Fruit fly (Drosophila melanogaster): Measurements from ENCODE around the gene JhI-21.

Gene JhI-21

DNA sequence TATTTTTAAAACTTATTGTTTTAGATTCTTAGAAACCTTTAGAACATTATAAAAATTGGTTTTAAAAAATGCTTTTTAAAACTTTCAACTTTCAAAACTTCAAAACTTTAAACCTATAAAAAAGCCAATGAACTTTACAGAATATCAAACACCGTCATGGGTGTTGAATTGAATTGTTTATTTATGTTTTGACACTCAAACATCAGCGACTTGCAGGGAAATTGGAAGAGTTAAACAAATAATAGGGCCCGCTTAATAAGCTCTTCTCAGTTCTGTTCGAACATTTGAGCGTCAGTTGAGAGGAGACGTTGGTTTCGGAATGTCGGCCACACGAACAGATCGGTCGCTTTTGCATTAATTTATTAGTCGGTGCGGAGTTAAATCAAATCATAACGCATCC, 6.7 kb downstream of the JhI-21 start, which contains the start of gene PLCXD (continued):
- TF ChIP-seq chn (GFP tag; optimal IDR thresholded peaks at IDR 0.05) (no peak), fd64A (GFP tag; optimal IDR thresholded peaks at IDR 0.05) (peak; percentile 34), CG15601 (tag; optimal IDR thresholded peaks at IDR 0.05) (peak; percentile 38), grn (GFP tag; optimal IDR thresholded peaks at IDR 0.05) (no peak), CG15514 (GFP tag; optimal IDR thresholded peaks at IDR 0.05) (no peak), Fer3 (tag; optimal IDR thresholded peaks at IDR 0.05) (peak; percentile 8), trem (tag; optimal IDR thresholded peaks at IDR 0.05) (no peak), ap (GFP tag; IDR thresholded peaks at IDR 0.05) (no peak), shn (GFP tag; optimal IDR thresholded peaks at IDR 0.05) (no peak), HmgZ (tag; optimal IDR thresholded peaks at IDR 0.05) (no peak), CG3838 (GFP tag; optimal IDR thresholded peaks at IDR 0.05) (no peak), wek (GFP tag; optimal IDR thresholded peaks at IDR 0.05) (peak; percentile 9), PHDP (tag; optimal IDR thresholded peaks at IDR 0.05) (no peak), YL-1 (GFP tag; optimal IDR thresholded peaks at IDR 0.05) (no peak), CG31365 (tag; optimal IDR thresholded peaks at IDR 0.05) (no peak), CG34224 (GFP tag; IDR thresholded peaks at IDR 0.05; ENCODE audit: partially characterized antibody) (no peak), CG17912 (GFP tag; optimal IDR thresholded peaks at IDR 0.05) (no peak), gem (tag; optimal IDR thresholded peaks at IDR 0.05) (peak; percentile 31), gsb (GFP tag; IDR thresholded peaks at IDR 0.05) (no peak), pan (optimal IDR thresholded peaks at IDR 0.05) (no peak), pan (GFP tag; optimal IDR thresholded peaks at IDR 0.05 in 1 of 2, IDR thresholded peaks at IDR 0.05 in 1 of 2) (no peak), CG7745 (tag; optimal IDR thresholded peaks at IDR 0.05) (no peak), schlank (tag; optimal IDR thresholded peaks at IDR 0.05) (no peak), dati (GFP tag; IDR thresholded peaks at IDR 0.05) (no peak), croc (GFP tag; conservative IDR thresholded peaks at IDR 0.05) (no peak), ci (GFP tag; IDR thresholded peaks at IDR 0.05) (peak; percentile 51; the same call in 2 of the 3 replicates), MTF-1 (GFP tag; optimal IDR thresholded peaks at IDR 0.05; ENCODE audit: borderline replicate concordance) (peak; percentile 5), CG18262 (tag; optimal IDR thresholded peaks at IDR 0.05) (no peak), CG4730 (GFP tag; IDR thresholded peaks at IDR 0.05) (no peak), Rx (GFP tag; IDR thresholded peaks at IDR 0.05) (no peak), fd102C (GFP tag; optimal IDR thresholded peaks at IDR 0.05) (no peak), bcd (GFP tag; optimal IDR thresholded peaks at IDR 0.05) (no peak), z (GFP tag; IDR thresholded peaks at IDR 0.05) (peak; percentile 67; the same call in 2 of the 3 replicates), ara (GFP tag; IDR thresholded peaks at IDR 0.05) (no peak), CG13624 (GFP tag; optimal IDR thresholded peaks at IDR 0.05) (no peak), HLH54F (GFP tag; optimal IDR thresholded peaks at IDR 0.05) (no peak), oc (tag; optimal IDR thresholded peaks at IDR 0.05) (no peak), Meics (GFP tag; optimal IDR thresholded peaks at IDR 0.05) (no peak), tgo (GFP tag; IDR thresholded peaks at IDR 0.05) (no peak), Antp (GFP tag; optimal IDR thresholded peaks at IDR 0.05) (no peak), CG9876 (GFP tag; optimal IDR thresholded peaks at IDR 0.05) (no peak), lola (GFP tag; optimal IDR thresholded peaks at IDR 0.05) (no peak), CG31441 (GFP tag; IDR thresholded peaks at IDR 0.05) (0 out of 2 replicates have a peak, but pooled peaks have one; percentile 32), ken (GFP tag; IDR thresholded peaks at IDR 0.05) (no peak), zfh1 (GFP tag; IDR thresholded peaks at IDR 0.05) (no peak), CG13296 (GFP tag; optimal IDR thresholded peaks at IDR 0.05) (peak; percentile 10), Bgb (GFP tag; IDR thresholded peaks at IDR 0.05; ENCODE audit: partially characterized antibody) (no peak), eyg (GFP tag; optimal IDR thresholded peaks at IDR 0.05) (no peak), CG18011 (GFP tag; optimal IDR thresholded peaks at IDR 0.05) (no peak), sqz (GFP tag; optimal IDR thresholded peaks at IDR 0.05) (no peak), Lhr (GFP tag; optimal IDR thresholded peaks at IDR 0.05) (no peak), CG10366 (GFP tag; IDR thresholded peaks at IDR 0.05) (no peak)
